Fruit fly (Drosophila melanogaster) whole organism, embryonic: ENCODE results near the gene CG43094.

Experiments
- Adf1 ChIP-seq: fragments of 200-800 bp; sonication (Bioruptor generic); IDR thresholded peaks from 2 replicates; pipeline ENCODE4 v1.3.6; 2022; ENCODE audit warnings: missing biosample characterization, missing genetic modification characterization
- Atf6 ChIP-seq: fragments of 200-800 bp; sonication (Bioruptor generic); IDR thresholded peaks from 2 replicates; pipeline ENCODE4 v1.3.6; 2022; ENCODE audit warnings: missing biosample characterization, missing genetic modification characterization
- BEAF-32 ChIP-seq: fragments of 200-800 bp; sonication (Bioruptor generic); optimal IDR thresholded peaks from 3 replicates; lab custom pipeline; 2017; ENCODE audit warnings: missing biosample characterization, missing genetic modification characterization, mild to moderate bottlenecking, moderate library complexity, missing genetic modification reagents
- Bdp1 ChIP-seq: fragments of 200-800 bp; sonication (Bioruptor generic); optimal IDR thresholded peaks from 3 replicates; lab custom pipeline; 2016; ENCODE audit warnings: missing biosample characterization, missing genetic modification characterization
- CG11093 ChIP-seq: fragments of 200-800 bp; sonication (Bioruptor generic); IDR thresholded peaks from 3 replicates; pipeline ENCODE4 v1.3.6; 2022; ENCODE audit warnings: missing biosample characterization, missing genetic modification characterization
- CG12744 ChIP-seq: fragments of 200-800 bp; sonication (Bioruptor generic); optimal IDR thresholded peaks from 2 replicates; lab custom pipeline; 2016; ENCODE audit warnings: missing biosample characterization, missing genetic modification characterization
- CG13123 ChIP-seq: fragments of 200-800 bp; sonication (Bioruptor generic); optimal IDR thresholded peaks from 2 replicates; lab custom pipeline; 2016; ENCODE audit warnings: missing biosample characterization, missing genetic modification characterization
- CG14441 ChIP-seq: fragments of 200-800 bp; sonication (Bioruptor generic); IDR thresholded peaks from 2 replicates; pipeline ENCODE4 v1.3.6; 2022; ENCODE audit warnings: missing biosample characterization, missing genetic modification characterization
- CG15601 ChIP-seq: fragments of 200-800 bp; sonication (Bioruptor generic); optimal IDR thresholded peaks from 3 replicates; lab custom pipeline; 2019; ENCODE audit warnings: missing biosample characterization, mild to moderate bottlenecking, missing genetic modification characterization, moderate library complexity
- CG16863 ChIP-seq: fragments of 200-800 bp; sonication (Bioruptor generic); optimal IDR thresholded peaks from 3 replicates; lab custom pipeline; 2016; ENCODE audit warnings: missing biosample characterization, missing genetic modification characterization
- CG17328 ChIP-seq: fragments of 200-800 bp; sonication (Bioruptor generic); IDR thresholded peaks from 2 replicates; pipeline ENCODE4 v1.3.6; 2022; ENCODE audit warnings: missing biosample characterization, missing genetic modification characterization
- CG17568 ChIP-seq: fragments of 200-800 bp; sonication (Bioruptor generic); optimal IDR thresholded peaks from 2 replicates; lab custom pipeline; 2018; ENCODE audit warnings: missing biosample characterization, mild to moderate bottlenecking, missing genetic modification characterization, moderate library complexity
- CG18262 ChIP-seq: fragments of 200-800 bp; optimal IDR thresholded peaks from 3 replicates; lab custom pipeline; 2019; ENCODE audit warnings: missing biosample characterization, mild to moderate bottlenecking, missing genetic modification characterization, moderate library complexity
- CG2120 ChIP-seq: fragments of 200-800 bp; sonication (Bioruptor generic); optimal IDR thresholded peaks from 3 replicates; lab custom pipeline; 2016; ENCODE audit warnings: missing biosample characterization, missing genetic modification characterization
- CG2129 ChIP-seq: fragments of 200-800 bp; sonication (Bioruptor generic); IDR thresholded peaks from 2 replicates; pipeline ENCODE4 v1.3.6; 2022; ENCODE audit warnings: missing biosample characterization, missing genetic modification characterization; ENCODE audit not compliant: partially characterized antibody
- CG2889 ChIP-seq: fragments of 200-800 bp; sonication (Bioruptor generic); IDR thresholded peaks from 3 replicates; pipeline ENCODE4 v1.3.6; 2022; ENCODE audit warnings: missing biosample characterization, missing genetic modification characterization
- CG5953 ChIP-seq: fragments of 200-800 bp; sonication (Bioruptor generic); IDR thresholded peaks from 2 replicates; pipeline ENCODE4 v1.3.6; 2022; ENCODE audit warnings: missing biosample characterization, missing genetic modification characterization
- CG7372 ChIP-seq: fragments of 200-800 bp; sonication (Bioruptor generic); IDR thresholded peaks from 2 replicates; pipeline ENCODE4 v1.3.6; 2022; ENCODE audit warnings: missing biosample characterization, missing genetic modification characterization
- CG8359 ChIP-seq: fragments of 200-800 bp; sonication (Bioruptor generic); optimal IDR thresholded peaks from 2 replicates; lab custom pipeline; 2017; ENCODE audit warnings: missing biosample characterization, mild to moderate bottlenecking, missing genetic modification characterization, borderline replicate concordance
- CG9609 ChIP-seq: fragments of 200-800 bp; sonication (Bioruptor generic); optimal IDR thresholded peaks from 3 replicates; lab custom pipeline; 2016; ENCODE audit warnings: missing biosample characterization, missing genetic modification characterization
- CoRest ChIP-seq: fragments of 200-800 bp; sonication (Bioruptor generic); optimal IDR thresholded peaks from 3 replicates; lab custom pipeline; 2018; ENCODE audit warnings: missing biosample characterization, mild to moderate bottlenecking, missing genetic modification characterization, moderate library complexity
- D19A ChIP-seq: fragments of 200-800 bp; optimal IDR thresholded peaks from 3 replicates; lab custom pipeline; 2019; ENCODE audit warnings: missing biosample characterization, mild to moderate bottlenecking, missing genetic modification characterization, moderate library complexity
- Doc3 ChIP-seq: fragments of 200-800 bp; sonication (Bioruptor generic); IDR thresholded peaks from 3 replicates; pipeline ENCODE4 v1.3.6; 2022; ENCODE audit warnings: missing biosample characterization, missing genetic modification characterization; ENCODE audit not compliant: partially characterized antibody
- Ets97D ChIP-seq: fragments of 200-800 bp; sonication (Bioruptor generic); optimal IDR thresholded peaks from 3 replicates; lab custom pipeline; 2016; ENCODE audit warnings: missing biosample characterization, missing genetic modification characterization
- Fer1 ChIP-seq: fragments of 200-800 bp; sonication (Bioruptor generic); optimal IDR thresholded peaks from 2 replicates; lab custom pipeline; 2017; ENCODE audit warnings: missing biosample characterization, mild to moderate bottlenecking, missing genetic modification characterization
- Fer3 ChIP-seq: fragments of 200-800 bp; sonication (Bioruptor generic); optimal IDR thresholded peaks from 2 replicates; lab custom pipeline; 2018; ENCODE audit warnings: missing biosample characterization, mild to moderate bottlenecking, missing genetic modification characterization, moderate library complexity
- Hand ChIP-seq: fragments of 200-800 bp; sonication (Bioruptor generic); optimal IDR thresholded peaks from 2 replicates; lab custom pipeline; 2017; ENCODE audit warnings: mild to moderate bottlenecking, missing biosample characterization, missing genetic modification reagents, missing genetic modification characterization
- Ptx1 ChIP-seq: fragments of 200-800 bp; sonication (Bioruptor generic); IDR thresholded peaks from 2 replicates; pipeline ENCODE4 v1.3.6; 2022; ENCODE audit warnings: missing biosample characterization, missing genetic modification characterization
- ab ChIP-seq: fragments of 200-800 bp; sonication (Bioruptor generic); optimal IDR thresholded peaks from 2 replicates; lab custom pipeline; 2016; ENCODE audit warnings: missing biosample characterization, missing genetic modification characterization
- ac ChIP-seq: fragments of 200-800 bp; sonication (Bioruptor generic); optimal IDR thresholded peaks from 3 replicates; lab custom pipeline; 2017; ENCODE audit warnings: missing biosample characterization, mild to moderate bottlenecking, missing genetic modification characterization
- ap ChIP-seq: fragments of 200-800 bp; sonication (Bioruptor generic); IDR thresholded peaks from 2 replicates; pipeline ENCODE4 v1.3.6; 2022; ENCODE audit warnings: missing biosample characterization, missing genetic modification characterization
- bowl ChIP-seq: fragments of 200-800 bp; sonication (Bioruptor generic); IDR thresholded peaks from 2 replicates; pipeline ENCODE4 v1.3.6; 2022; ENCODE audit warnings: missing biosample characterization, missing genetic modification characterization
- chif ChIP-seq, 2 experiments: fragments of 200-800 bp; sonication (Bioruptor generic); optimal IDR thresholded peaks; 3 replicates each; lab custom pipeline; 2016; ENCODE audit warnings: missing biosample characterization in 2 of 2, missing genetic modification characterization in 2 of 2
- corto ChIP-seq: fragments of 200-800 bp; sonication (Bioruptor generic); optimal IDR thresholded peaks from 2 replicates; lab custom pipeline; 2016; ENCODE audit warnings: missing biosample characterization, mild to moderate bottlenecking, missing genetic modification characterization, moderate library complexity
- croc ChIP-seq: fragments of 200-800 bp; sonication (Bioruptor generic); conservative IDR thresholded peaks from 3 replicates; pipeline ENCODE4 v1.3.6; 2022; ENCODE audit warnings: missing biosample characterization, missing genetic modification characterization
- da ChIP-seq: fragments of 200-800 bp; sonication (Bioruptor generic); optimal IDR thresholded peaks from 2 replicates; lab custom pipeline; 2016; ENCODE audit warnings: missing biosample characterization, missing genetic modification characterization
- dan ChIP-seq: fragments of 200-800 bp; sonication (Bioruptor generic); IDR thresholded peaks from 2 replicates; pipeline ENCODE4 v1.3.6; 2022; ENCODE audit warnings: missing biosample characterization, missing genetic modification characterization
- gcm ChIP-seq: fragments of 200-800 bp; sonication (Bioruptor generic); optimal IDR thresholded peaks from 2 replicates; lab custom pipeline; 2019; ENCODE audit warnings: missing biosample characterization, mild to moderate bottlenecking, missing genetic modification characterization, moderate library complexity
- h ChIP-seq: fragments of >200 bp; optimal IDR thresholded peaks from 2 replicates; lab custom pipeline; 2017
- her ChIP-seq: fragments of 200-800 bp; sonication (Bioruptor generic); optimal IDR thresholded peaks from 2 replicates; lab custom pipeline; 2016; ENCODE audit warnings: missing biosample characterization, missing genetic modification characterization
- insv ChIP-seq, 2 experiments: fragments of 200-800 bp; sonication (Bioruptor generic); optimal IDR thresholded peaks; 3 replicates each; lab custom pipeline; 2016 to 2018; ENCODE audit warnings: missing biosample characterization in 2 of 2, missing genetic modification characterization in 2 of 2
- nmo ChIP-seq: fragments of 200-800 bp; sonication (Bioruptor generic); optimal IDR thresholded peaks from 2 replicates; lab custom pipeline; 2018; ENCODE audit warnings: missing biosample characterization, mild to moderate bottlenecking, missing genetic modification characterization, moderate library complexity
- pan ChIP-seq, 4 experiments: fragments of >200 bp in 3 of 4; fragments of 200-800 bp in 1 of 4; sonication (Bioruptor generic) in 1 of 4; optimal IDR thresholded peaks in 3 of 4; IDR thresholded peaks in 1 of 4; 2 replicates each; pipeline versions ENCODE4 v1.3.6 to Lab custom; 2017 to 2022; ENCODE audit warnings: missing biosample characterization in 2 of 4, missing genetic modification characterization in 2 of 4, mixed read lengths in 1 of 4
- peb ChIP-seq: fragments of 200-800 bp; sonication (Bioruptor generic); IDR thresholded peaks from 2 replicates; pipeline ENCODE4 v1.3.6; 2022; ENCODE audit warnings: missing biosample characterization, missing genetic modification characterization
- rib ChIP-seq: fragments of 200-800 bp; sonication (Bioruptor generic); IDR thresholded peaks from 2 replicates; pipeline ENCODE4 v1.3.6; 2022; ENCODE audit warnings: missing biosample characterization, missing genetic modification characterization
- ro ChIP-seq: fragments of 200-800 bp; sonication (Bioruptor generic); IDR thresholded peaks from 2 replicates; pipeline ENCODE4 v1.3.6; 2022; ENCODE audit warnings: missing biosample characterization, missing genetic modification characterization
- row ChIP-seq: fragments of 200-800 bp; sonication (Bioruptor generic); IDR thresholded peaks from 3 replicates; pipeline ENCODE4 v1.3.6; 2022; ENCODE audit warnings: missing biosample characterization, missing genetic modification characterization
- slbo ChIP-seq: fragments of 200-800 bp; sonication (Bioruptor generic); IDR thresholded peaks from 2 replicates; pipeline ENCODE4 v1.3.6; 2022; ENCODE audit warnings: missing biosample characterization, missing genetic modification characterization
- slou ChIP-seq: fragments of 200-800 bp; sonication (Bioruptor generic); optimal IDR thresholded peaks from 3 replicates; lab custom pipeline; 2016; ENCODE audit warnings: missing biosample characterization, missing genetic modification characterization
- tll ChIP-seq, 2 experiments: fragments of 200-800 bp in 1 of 2; fragments of >200 bp in 1 of 2; sonication (Bioruptor generic) in 1 of 2; optimal IDR thresholded peaks; 2 replicates each; lab custom pipeline; 2017 to 2019; ENCODE audit warnings: missing biosample characterization in 2 of 2, missing genetic modification characterization in 2 of 2, mild to moderate bottlenecking in 1 of 2, moderate library complexity in 1 of 2

Gene CG43094

DNA sequence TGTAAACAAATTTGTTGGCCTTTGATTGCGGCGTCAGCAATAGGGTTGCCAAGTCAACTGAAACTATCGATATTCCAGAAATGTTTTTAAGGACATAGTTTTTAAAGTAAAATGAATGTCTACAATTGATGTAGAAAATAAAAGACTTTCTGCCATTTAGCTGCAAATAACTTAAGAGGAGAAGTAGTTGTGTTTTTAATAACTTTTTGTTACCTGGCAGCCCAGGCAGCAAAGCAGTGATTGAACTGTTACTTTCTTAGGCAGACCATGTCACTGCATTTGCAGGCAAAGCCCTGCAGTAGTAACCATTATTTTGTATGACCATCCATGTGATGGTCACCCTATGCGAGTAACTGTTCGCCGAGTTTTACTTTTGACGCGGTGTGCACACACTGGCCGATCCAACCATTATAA, 20.2 kb downstream of the CG43094 start, which contains the start of the genes rumi, CG7029 and Usp12-46 (continued):
- TF ChIP-seq Bdp1 (GFP tag; lab: Kevin White, UChicago), result peak; percentile 82
- 0 out of 2 replicates have a peak, but pooled peaks have one; percentile 20 for TF ChIP-seq rib (GFP tag; lab: Robert Waterston, UW)
- peak; percentile 87 for TF ChIP-seq BEAF-32 (GFP tag; lab: Kevin White, UChicago)
- TF ChIP-seq CG9609, result peak; percentile 87
- TF ChIP-seq chif (GFP tag; optimal IDR thresholded peaks at IDR 0.05; lab: Kevin White, UChicago), result peak; percentile 87 to 93
- peak; percentile 87 for TF ChIP-seq CoRest
- TF ChIP-seq CG13123 (GFP tag; lab: Kevin White, UChicago), result peak; percentile 68
- peak; percentile 85 for TF ChIP-seq da (GFP tag; lab: Kevin White, UChicago)
- peak; percentile 77 for TF ChIP-seq CG5953 (GFP tag; lab: Robert Waterston, UW)
- TF ChIP-seq Adf1, result peak; percentile 41; the same call in 1 of the 2 replicates
- TF ChIP-seq corto (GFP tag; lab: Kevin White, UChicago), result no peak
- peak; percentile 93 for TF ChIP-seq slbo (GFP tag; lab: Robert Waterston, UW)
- peak; percentile 90 for TF ChIP-seq CG17328
- peak; percentile 45; the same call in 1 of the 2 replicates for TF ChIP-seq peb (GFP tag; lab: Robert Waterston, UW)
- TF ChIP-seq h, result no peak
- TF ChIP-seq ab, result peak; percentile 69
- TF ChIP-seq CG2120, result peak; percentile 93
- peak; percentile 79 for TF ChIP-seq CG2889
- TF ChIP-seq nmo (GFP tag; lab: Kevin White, UChicago), result peak; percentile 93
- TF ChIP-seq D19A (tag; lab: Kevin White, UChicago), result no peak
- peak; percentile 81 for TF ChIP-seq CG12744 (GFP tag; lab: Kevin White, UChicago)
- TF ChIP-seq Ets97D, result peak; percentile 89
- TF ChIP-seq CG7372 (GFP tag; lab: Robert Waterston, UW), result peak; percentile 82
- peak; percentile 66; the same call in 1 of the 2 replicates for TF ChIP-seq bowl (GFP tag; lab: Robert Waterston, UW)
- peak; percentile 87 for TF ChIP-seq Atf6
- TF ChIP-seq dan, result no peak
- peak; percentile 97 for TF ChIP-seq row (GFP tag; lab: Robert Waterston, UW)
- TF ChIP-seq ap, result peak; percentile 67
- peak; percentile 32 for TF ChIP-seq CG8359 (GFP tag; lab: Kevin White, UChicago)
- no peak for TF ChIP-seq CG17568 (GFP tag; lab: Kevin White, UChicago)
- TF ChIP-seq Hand, result peak; percentile 44
- peak; percentile 28; the same call in 1 of the 3 replicates for TF ChIP-seq CG11093 (GFP tag; lab: Robert Waterston, UW)
- TF ChIP-seq Ptx1 (GFP tag; lab: Robert Waterston, UW), result peak; percentile 83
- TF ChIP-seq tll (GFP tag; optimal IDR thresholded peaks at IDR 0.05; lab: Kevin White, UChicago), result peak in 1 of 2 experiments; percentile 35
- TF ChIP-seq CG14441 (GFP tag; lab: Robert Waterston, UW), result peak; percentile 84
- TF ChIP-seq CG2129 (GFP tag; lab: Robert Waterston, UW), result peak; percentile 64
- TF ChIP-seq CG18262 (tag; lab: Kevin White, UChicago), result peak; percentile 83
- TF ChIP-seq ac (GFP tag; lab: Kevin White, UChicago), result peak; percentile 23
- TF ChIP-seq slou (GFP tag; lab: Kevin White, UChicago), result peak; percentile 69
- TF ChIP-seq gcm, result peak; percentile 74
- peak; percentile 83 for TF ChIP-seq Doc3 (GFP tag; lab: Robert Waterston, UW)
- TF ChIP-seq Fer1, result peak; percentile 75
- peak; percentile 84 for TF ChIP-seq Fer3 (tag; lab: Kevin White, UChicago)
- peak; percentile 90 for TF ChIP-seq CG16863 (GFP tag; lab: Kevin White, UChicago)
- peak; percentile 79 for TF ChIP-seq her (GFP tag; lab: Kevin White, UChicago)
- peak; percentile 60 for TF ChIP-seq croc (GFP tag; lab: Robert Waterston, UW)
- TF ChIP-seq CG15601 (tag; lab: Kevin White, UChicago), result peak; percentile 85
- TF ChIP-seq pan (optimal IDR thresholded peaks at IDR 0.05; lab: Kevin White, UChicago), result no peak
- peak in 1 of 2 experiments; percentile 88 for TF ChIP-seq pan (GFP tag; optimal IDR thresholded peaks at IDR 0.05 in 1 of 2, IDR thresholded peaks at IDR 0.05 in 1 of 2)
- no peak for TF ChIP-seq ro
- peak in 1 of 2 experiments; percentile 66 for TF ChIP-seq insv (GFP tag; optimal IDR thresholded peaks at IDR 0.05; lab: Kevin White, UChicago)
